Worm (Caenorhabditis elegans): ENCODE results near the gene lgg-1.
A peak's percentile ranks its signal among the peaks of the same experiment; 100 is the strongest.

The lgg-1 gene

ce11 chrII:6346551-6347079, 904 bp downstream of the lgg-1 start (continued):
- peak; percentile 93 for TF ChIP-seq K11D2.4 (GFP tag; IDR thresholded peaks at IDR 0.05)
- peak; percentile 81; the same call in 1 of the 2 replicates for TF ChIP-seq nfya-2 (GFP tag; IDR thresholded peaks at IDR 0.05)
- 0 out of 2 replicates have a peak, but pooled peaks have one; percentile 40 for TF ChIP-seq bed-1 (GFP tag; IDR thresholded peaks at IDR 0.05)
- peak; percentile 43; the same call in 1 of the 2 replicates for TF ChIP-seq rcor-1 (GFP tag; IDR thresholded peaks at IDR 0.05)
- TF ChIP-seq akir-1 (GFP tag; optimal IDR thresholded peaks at IDR 0.05) = peak; percentile 52
- TF ChIP-seq die-1 (tag; optimal IDR thresholded peaks at IDR 0.05) = no peak
- TF ChIP-seq B0336.3 (GFP tag; IDR thresholded peaks at IDR 0.05) = peak; percentile 94
- TF ChIP-seq lsl-1 (GFP tag; optimal IDR thresholded peaks at IDR 0.05) = no peak
- TF ChIP-seq hmg-20 (GFP tag; IDR thresholded peaks at IDR 0.05) = no peak
- TF ChIP-seq efl-1 (GFP tag; optimal IDR thresholded peaks at IDR 0.05) = no peak
- no peak for TF ChIP-seq Y53F4B.3 (GFP tag; IDR thresholded peaks at IDR 0.05)
- no peak for TF ChIP-seq T07F8.4 (tag; optimal IDR thresholded peaks at IDR 0.05)
- peak; percentile 29; the same call in 1 of the 2 replicates for TF ChIP-seq madf-6 (GFP tag; IDR thresholded peaks at IDR 0.05)
- TF ChIP-seq F39B2.1 (GFP tag; IDR thresholded peaks at IDR 0.05) = no peak
- TF ChIP-seq ztf-28 (GFP tag; IDR thresholded peaks at IDR 0.05) = no peak
- TF ChIP-seq ztf-18 (tag; optimal IDR thresholded peaks at IDR 0.05) = peak; percentile 40
- TF ChIP-seq B0261.1 (tag; optimal IDR thresholded peaks at IDR 0.05) = peak; percentile 18
- TF ChIP-seq ama-1 (optimal IDR thresholded peaks at IDR 0.05) = peak; percentile 96
- TF ChIP-seq ama-1 (GFP tag; optimal IDR thresholded peaks at IDR 0.05) = peak in 1 of 2 experiments; percentile 49
- TF ChIP-seq hsf-1 (GFP tag; IDR thresholded peaks at IDR 0.05) = no peak
- TF ChIP-seq ZK185.1 (tag; optimal IDR thresholded peaks at IDR 0.05; ENCODE audit: poor library complexity, severe bottlenecking) = peak; percentile 86
- peak; percentile 55 for TF ChIP-seq ets-4 (GFP tag; optimal IDR thresholded peaks at IDR 0.05)
- TF ChIP-seq hmg-1.2 (GFP tag; IDR thresholded peaks at IDR 0.05) = peak; percentile 42
- TF ChIP-seq lag-1 (GFP tag; IDR thresholded peaks at IDR 0.05) = 0 out of 2 replicates have a peak, but pooled peaks have one; percentile 44
- TF ChIP-seq F49E8.2 (tag; optimal IDR thresholded peaks at IDR 0.05; ENCODE audit: insufficient read depth) = no peak
- peak; percentile 3 for TF ChIP-seq him-1 (tag; optimal IDR thresholded peaks at IDR 0.05)
- peak; percentile 71 for TF ChIP-seq somi-1 (GFP tag; optimal IDR thresholded peaks at IDR 0.05)
- peak; percentile 87 for TF ChIP-seq fkh-3 (tag; optimal IDR thresholded peaks at IDR 0.05)
- 0 out of 2 replicates have a peak, but pooled peaks have one; percentile 53 for TF ChIP-seq attf-6 (GFP tag; IDR thresholded peaks at IDR 0.05)
- peak; percentile 56 for TF ChIP-seq unc-130 (GFP tag; optimal IDR thresholded peaks at IDR 0.05)
- TF ChIP-seq lin-35 (GFP tag; optimal IDR thresholded peaks at IDR 0.05) = peak in 1 of 3 experiments; percentile 60
- peak; percentile 90 for TF ChIP-seq zim-3 (tag; optimal IDR thresholded peaks at IDR 0.05)
- TF ChIP-seq ztf-6 (GFP tag; IDR thresholded peaks at IDR 0.05) = no peak
- TF ChIP-seq ztf-22 (GFP tag; optimal IDR thresholded peaks at IDR 0.05) = peak; percentile 35
- no peak for TF ChIP-seq mxl-1 (tag; optimal IDR thresholded peaks at IDR 0.05)
- TF ChIP-seq F57A8.1 (GFP tag; optimal IDR thresholded peaks at IDR 0.05) = no peak
- peak; percentile 50 for TF ChIP-seq hrde-1 (tag; optimal IDR thresholded peaks at IDR 0.05; ENCODE audit: borderline replicate concordance)
- TF ChIP-seq ztf-26 (tag; optimal IDR thresholded peaks at IDR 0.05) = peak; percentile 62
- no peak; the same call in 1 of the 2 replicates for TF ChIP-seq Y79H2A.3 (GFP tag; conservative IDR thresholded peaks at IDR 0.05)
- TF ChIP-seq Y56A3A.18 (GFP tag; IDR thresholded peaks at IDR 0.05) = peak; percentile 83; the same call in 1 of the 2 replicates
- no peak for TF ChIP-seq C17E4.6 (GFP tag; IDR thresholded peaks at IDR 0.05)
- no peak for TF ChIP-seq nhr-27 (tag; optimal IDR thresholded peaks at IDR 0.05)
- peak; percentile 90 for TF ChIP-seq atf-7 (tag; optimal IDR thresholded peaks at IDR 0.05)
- 0 out of 2 replicates have a peak, but pooled peaks have one; percentile 31 for TF ChIP-seq lir-1 (GFP tag; conservative IDR thresholded peaks at IDR 0.05)
- peak; percentile 97 for TF ChIP-seq Y53G8AR.9 (GFP tag; conservative IDR thresholded peaks at IDR 0.05)
- TF ChIP-seq ztf-25 (GFP tag; IDR thresholded peaks at IDR 0.05) = peak; percentile 30; the same call in 1 of the 2 replicates
- TF ChIP-seq repo-1 (tag; optimal IDR thresholded peaks at IDR 0.05) = peak; percentile 97
- TF ChIP-seq aptf-3 (GFP tag; IDR thresholded peaks at IDR 0.05) = no peak

All from whole organism, young adult.